Worm (Caenorhabditis elegans) whole organism, young adult: ENCODE results near the gene ZK643.6.

Experiments used
- F39B2.1 ChIP-seq: fragments of 200-800 bp; sonication (Bioruptor generic); IDR thresholded peaks from 2 replicates; pipeline ENCODE4 v1.3.6; 2022; ENCODE audit warnings: missing genetic modification reagents, missing genetic modification characterization, missing compliant biosample characterization
- K12H6.12 ChIP-seq: fragments of 200-800 bp; sonication (Bioruptor generic); optimal IDR thresholded peaks from 2 replicates; lab custom pipeline; 2018; ENCODE audit warnings: mild to moderate bottlenecking, missing genetic modification characterization, missing compliant biosample characterization
- lsl-1 ChIP-seq: fragments of 200-800 bp; sonication (Bioruptor generic); optimal IDR thresholded peaks from 2 replicates; lab custom pipeline; 2018; ENCODE audit warnings: mild to moderate bottlenecking, missing genetic modification characterization, moderate library complexity, missing compliant biosample characterization

DNA sequence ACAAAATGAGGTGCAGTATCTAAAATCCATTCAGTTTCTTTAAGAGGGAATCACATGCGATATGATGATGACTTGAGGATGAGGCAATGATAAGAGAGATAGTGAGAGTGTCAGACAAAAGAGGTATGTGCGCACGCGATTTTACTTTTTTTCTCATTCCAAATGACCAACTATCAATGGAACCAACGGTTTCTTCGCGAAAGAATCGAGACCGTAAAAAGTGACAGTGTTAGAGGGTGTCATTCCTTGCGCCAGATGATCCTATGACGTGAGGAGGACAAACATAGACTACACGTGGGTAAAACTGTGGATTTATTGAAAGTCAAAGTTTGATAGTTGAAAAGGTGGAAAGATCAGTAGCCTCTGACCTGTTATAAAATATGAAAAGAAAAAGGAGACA, 23.2 kb upstream of the ZK643.6 start:
- no peak for TF ChIP-seq lsl-1 (GFP tag; lab: Kevin White, UChicago)
- no peak for TF ChIP-seq K12H6.12
- TF ChIP-seq F39B2.1 (GFP tag; lab: Robert Waterston, UW): no peak
